Worm (Caenorhabditis elegans) whole organism, young adult: ENCODE data around the gene R102.6.

ENCODE experiments used
- F23B12.7 ChIP-seq: sonication (generic microtip); optimal IDR thresholded peaks from 2 replicates; lab custom pipeline; 2017; ENCODE audit warnings: missing genetic modification characterization, mild to moderate bottlenecking, missing compliant biosample characterization, antibody characterized with exemption, moderate library complexity; ENCODE audit not compliant: insufficient read depth
- bed-2 ChIP-seq: fragments of 200-800 bp; sonication (Bioruptor generic); IDR thresholded peaks from 2 replicates; pipeline ENCODE4 v1.3.6; 2022; ENCODE audit warnings: missing genetic modification reagents, missing genetic modification characterization, missing compliant biosample characterization
- dox-1 ChIP-seq: fragments of 200-800 bp; sonication (Bioruptor generic); IDR thresholded peaks from 2 replicates; pipeline ENCODE4 v1.3.6; 2022; ENCODE audit warnings: missing genetic modification reagents, missing genetic modification characterization, missing compliant biosample characterization
- hmg-20 ChIP-seq: fragments of 200-800 bp; sonication (Bioruptor generic); IDR thresholded peaks from 2 replicates; pipeline ENCODE4 v1.3.6; 2022; ENCODE audit warnings: missing genetic modification reagents, missing genetic modification characterization, missing compliant biosample characterization
- madf-3 ChIP-seq: fragments of 200-800 bp; sonication (Bioruptor generic); IDR thresholded peaks from 2 replicates; pipeline ENCODE4 v1.3.6; 2022; ENCODE audit warnings: missing genetic modification reagents, missing genetic modification characterization, missing compliant biosample characterization
- mel-28 ChIP-seq: sonication (generic microtip); optimal IDR thresholded peaks from 2 replicates; lab custom pipeline; 2016; ENCODE audit warnings: borderline replicate concordance, mild to moderate bottlenecking, missing genetic modification characterization, missing compliant biosample characterization
- nfya-2 ChIP-seq: fragments of 200-800 bp; sonication (Bioruptor generic); IDR thresholded peaks from 2 replicates; pipeline ENCODE4 v1.3.6; 2022; ENCODE audit warnings: missing genetic modification reagents, missing genetic modification characterization, missing compliant biosample characterization
- unc-62 ChIP-seq: fragments of 150-350 bp; optimal IDR thresholded peaks from 2 replicates; lab custom pipeline; 2014; ENCODE audit warnings: missing biosample characterization, missing genetic modification reagents, missing genetic modification characterization
- ztf-26 ChIP-seq: sonication (generic microtip); optimal IDR thresholded peaks from 2 replicates; lab custom pipeline; 2017; ENCODE audit warnings: missing genetic modification characterization, missing compliant biosample characterization
- ztf-6 ChIP-seq: fragments of 200-800 bp; sonication (Bioruptor generic); IDR thresholded peaks from 2 replicates; pipeline ENCODE4 v1.3.6; 2022; ENCODE audit warnings: missing genetic modification reagents, missing genetic modification characterization, missing compliant biosample characterization

ce11 chrIV:10690139-10690538 lies 15.9 kb downstream of the R102.6 start, which contains the start of gene R102.8:
- TF ChIP-seq F23B12.7 (tag; lab: Kevin White, UChicago) (no peak), hmg-20 (GFP tag; lab: Robert Waterston, UW) (no peak), unc-62 (GFP tag; lab: Kevin White, UChicago) (no peak), madf-3 (GFP tag; lab: Robert Waterston, UW) (no peak), bed-2 (GFP tag; lab: Robert Waterston, UW) (no peak), nfya-2 (no peak), ztf-26 (no peak), ztf-6 (no peak), dox-1 (no peak), mel-28 (tag; lab: Kevin White, UChicago) (no peak)
